Fruit fly (Drosophila melanogaster) whole organism, prepupa: Measurements from ENCODE around the gene Vps52.

Experiments
- Blimp-1 ChIP-seq: fragments of 200-800 bp; sonication (Bioruptor generic); optimal IDR thresholded peaks from 3 replicates; lab custom pipeline; 2017; ENCODE audit warnings: missing biosample characterization, missing genetic modification characterization, mild to moderate bottlenecking, moderate library complexity, missing genetic modification reagents
- CG10669 ChIP-seq: fragments of 200-800 bp; sonication (Bioruptor generic); optimal IDR thresholded peaks from 3 replicates; lab custom pipeline; 2018; ENCODE audit warnings: missing biosample characterization, mild to moderate bottlenecking, missing genetic modification characterization, moderate library complexity
- CG11294 ChIP-seq: fragments of 200-800 bp; sonication (Bioruptor generic); IDR thresholded peaks from 2 replicates; pipeline ENCODE4 v1.3.6; 2022; ENCODE audit warnings: missing biosample characterization, missing genetic modification characterization
- CG11762 ChIP-seq: fragments of 200-800 bp; sonication (Bioruptor generic); optimal IDR thresholded peaks from 3 replicates; lab custom pipeline; 2016; ENCODE audit warnings: missing biosample characterization, missing genetic modification characterization; ENCODE audit not compliant: insufficient read depth
- CG15336 ChIP-seq: fragments of 200-800 bp; sonication (Bioruptor generic); IDR thresholded peaks from 2 replicates; pipeline ENCODE4 v1.3.6; 2022; ENCODE audit warnings: missing biosample characterization, missing genetic modification characterization
- CG1621 ChIP-seq: fragments of 200-800 bp; sonication (Bioruptor generic); optimal IDR thresholded peaks from 3 replicates; lab custom pipeline; 2018; ENCODE audit warnings: missing biosample characterization, mild to moderate bottlenecking, missing genetic modification characterization
- CG16779 ChIP-seq: fragments of 200-800 bp; sonication (Bioruptor generic); optimal IDR thresholded peaks from 3 replicates; lab custom pipeline; 2017; ENCODE audit warnings: missing biosample characterization, mild to moderate bottlenecking, missing genetic modification characterization
- CG31627 ChIP-seq: fragments of 200-800 bp; sonication (Bioruptor generic); optimal IDR thresholded peaks from 3 replicates; lab custom pipeline; 2016; ENCODE audit warnings: missing biosample characterization, missing genetic modification characterization
- CG32006 ChIP-seq: fragments of 200-800 bp; sonication (Bioruptor generic); optimal IDR thresholded peaks from 3 replicates; lab custom pipeline; 2017; ENCODE audit warnings: missing biosample characterization, mild to moderate bottlenecking, missing genetic modification characterization
- CG34406 ChIP-seq: fragments of 200-800 bp; sonication (Bioruptor generic); optimal IDR thresholded peaks from 3 replicates; lab custom pipeline; 2016; ENCODE audit warnings: missing biosample characterization, missing genetic modification characterization
- CG3919 ChIP-seq: fragments of 200-800 bp; sonication (Bioruptor generic); optimal IDR thresholded peaks from 3 replicates; lab custom pipeline; 2016; ENCODE audit warnings: missing biosample characterization, missing genetic modification characterization
- CG4318 ChIP-seq: fragments of 200-800 bp; sonication (Bioruptor generic); optimal IDR thresholded peaks from 3 replicates; lab custom pipeline; 2017; ENCODE audit warnings: missing biosample characterization, mild to moderate bottlenecking, missing genetic modification characterization
- CG6163 ChIP-seq: fragments of 200-800 bp; sonication (Bioruptor generic); IDR thresholded peaks from 3 replicates; pipeline ENCODE4 v1.3.6; 2022; ENCODE audit warnings: missing biosample characterization, missing genetic modification characterization
- CG6276 ChIP-seq: fragments of 200-800 bp; sonication (Bioruptor generic); optimal IDR thresholded peaks from 2 replicates; lab custom pipeline; 2017; ENCODE audit warnings: missing biosample characterization, mild to moderate bottlenecking, missing genetic modification characterization
- CG6808 ChIP-seq: fragments of 200-800 bp; sonication (Bioruptor generic); optimal IDR thresholded peaks from 3 replicates; lab custom pipeline; 2017; ENCODE audit warnings: missing biosample characterization, missing genetic modification characterization, mild to moderate bottlenecking, moderate library complexity, missing genetic modification reagents
- CG7368 ChIP-seq: fragments of 200-800 bp; sonication (Bioruptor generic); optimal IDR thresholded peaks from 3 replicates; lab custom pipeline; 2016; ENCODE audit warnings: missing biosample characterization, missing genetic modification characterization
- CG8119 ChIP-seq: fragments of 200-800 bp; sonication (Bioruptor generic); IDR thresholded peaks from 3 replicates; pipeline ENCODE4 v1.3.6; 2022; ENCODE audit warnings: missing biosample characterization, missing genetic modification characterization
- CG9139 ChIP-seq: fragments of 200-800 bp; sonication (Bioruptor generic); optimal IDR thresholded peaks from 3 replicates; lab custom pipeline; 2017; ENCODE audit warnings: missing biosample characterization, mild to moderate bottlenecking, missing genetic modification characterization
- Eip75B ChIP-seq: fragments of 200-800 bp; sonication (Bioruptor generic); optimal IDR thresholded peaks from 3 replicates; lab custom pipeline; 2016; ENCODE audit warnings: missing biosample characterization, missing genetic modification characterization
- Eip78C ChIP-seq: fragments of 200-800 bp; sonication (Bioruptor generic); peaks from one replicate; lab custom pipeline; 2016; ENCODE audit warnings: missing biosample characterization, missing genetic modification characterization
- Eip93F ChIP-seq: fragments of 200-800 bp; sonication (Bioruptor generic); optimal IDR thresholded peaks from 2 replicates; lab custom pipeline; 2016; ENCODE audit warnings: missing biosample characterization, mild to moderate bottlenecking, missing genetic modification characterization
- Ets96B ChIP-seq: fragments of 200-800 bp; optimal IDR thresholded peaks from 2 replicates; lab custom pipeline; 2019; ENCODE audit warnings: missing biosample characterization, mild to moderate bottlenecking, missing genetic modification characterization, moderate library complexity
- Hr39 ChIP-seq: fragments of 200-800 bp; sonication (Bioruptor generic); optimal IDR thresholded peaks from 2 replicates; lab custom pipeline; 2016; ENCODE audit warnings: missing biosample characterization, missing genetic modification characterization
- Hr4 ChIP-seq: fragments of 200-800 bp; sonication (Bioruptor generic); optimal IDR thresholded peaks from 3 replicates; lab custom pipeline; 2016; ENCODE audit warnings: missing biosample characterization, missing genetic modification characterization
- Lpt ChIP-seq: fragments of 200-800 bp; sonication (Bioruptor generic); optimal IDR thresholded peaks from 3 replicates; lab custom pipeline; 2016; ENCODE audit warnings: missing biosample characterization, missing genetic modification characterization
- Met ChIP-seq: fragments of 200-800 bp; sonication (Bioruptor generic); optimal IDR thresholded peaks from 3 replicates; lab custom pipeline; 2016; ENCODE audit warnings: missing biosample characterization, missing genetic modification characterization
- OdsH ChIP-seq: fragments of 200-800 bp; sonication (Bioruptor generic); optimal IDR thresholded peaks from 3 replicates; lab custom pipeline; 2016; ENCODE audit warnings: missing biosample characterization, missing genetic modification characterization
- Sox102F ChIP-seq: fragments of 200-800 bp; sonication (Bioruptor generic); optimal IDR thresholded peaks from 2 replicates; lab custom pipeline; 2016; ENCODE audit warnings: missing biosample characterization, mild to moderate bottlenecking, missing genetic modification characterization
- Sox15 ChIP-seq: fragments of 200-800 bp; sonication (Bioruptor generic); optimal IDR thresholded peaks from 3 replicates; lab custom pipeline; 2016; ENCODE audit warnings: missing biosample characterization, missing genetic modification characterization
- achi ChIP-seq: fragments of 200-800 bp; sonication (Bioruptor generic); optimal IDR thresholded peaks from 3 replicates; lab custom pipeline; 2016; ENCODE audit warnings: missing biosample characterization, missing genetic modification characterization
- acj6 ChIP-seq: fragments of 200-800 bp; sonication (Bioruptor generic); optimal IDR thresholded peaks from 3 replicates; lab custom pipeline; 2016; ENCODE audit warnings: missing biosample characterization, missing genetic modification characterization
- cyc ChIP-seq: fragments of 200-800 bp; sonication (Bioruptor generic); optimal IDR thresholded peaks from 3 replicates; lab custom pipeline; 2016; ENCODE audit warnings: missing biosample characterization, missing genetic modification characterization
- eg ChIP-seq: fragments of 200-800 bp; sonication (Bioruptor generic); IDR thresholded peaks from 3 replicates; pipeline ENCODE4 v1.3.6; 2022; ENCODE audit warnings: missing biosample characterization, missing genetic modification characterization
- fd85E ChIP-seq: fragments of 200-800 bp; sonication (Bioruptor generic); optimal IDR thresholded peaks from 3 replicates; lab custom pipeline; 2016; ENCODE audit warnings: missing biosample characterization, missing genetic modification characterization
- fkh ChIP-seq: fragments of 200-800 bp; sonication (Bioruptor generic); optimal IDR thresholded peaks from 3 replicates; lab custom pipeline; 2017; ENCODE audit warnings: missing biosample characterization, mild to moderate bottlenecking, missing genetic modification characterization, moderate library complexity
- lz ChIP-seq: fragments of 200-800 bp; sonication (Bioruptor generic); optimal IDR thresholded peaks from 3 replicates; lab custom pipeline; 2016; ENCODE audit warnings: missing biosample characterization, missing genetic modification characterization
- net ChIP-seq: fragments of 200-800 bp; sonication (Bioruptor generic); optimal IDR thresholded peaks from 3 replicates; lab custom pipeline; 2016; ENCODE audit warnings: missing biosample characterization, missing genetic modification characterization
- salr ChIP-seq, 2 experiments: fragments of 200-800 bp; sonication (Bioruptor generic); optimal IDR thresholded peaks; 3 replicates each; lab custom pipeline; 2016 to 2018; ENCODE audit warnings: missing biosample characterization in 2 of 2, missing genetic modification characterization in 2 of 2, mild to moderate bottlenecking in 1 of 2
- spab ChIP-seq: fragments of 200-800 bp; sonication (Bioruptor generic); optimal IDR thresholded peaks from 2 replicates; lab custom pipeline; 2017; ENCODE audit warnings: missing biosample characterization, mild to moderate bottlenecking, missing genetic modification characterization, missing genetic modification reagents
- ss ChIP-seq, 2 experiments: fragments of 200-800 bp; sonication (Bioruptor generic); optimal IDR thresholded peaks; 2 replicates in 1 of 2; 3 replicates in 1 of 2; lab custom pipeline; 2017 to 2018; ENCODE audit warnings: mild to moderate bottlenecking in 2 of 2, missing biosample characterization in 2 of 2, missing genetic modification characterization in 2 of 2, moderate library complexity in 1 of 2
- svp ChIP-seq: fragments of 200-800 bp; sonication (Bioruptor generic); peaks from one replicate; lab custom pipeline; 2016; ENCODE audit warnings: missing biosample characterization, missing genetic modification characterization
- topi ChIP-seq: fragments of 200-800 bp; sonication (Bioruptor generic); optimal IDR thresholded peaks from 3 replicates; lab custom pipeline; 2016; ENCODE audit warnings: missing biosample characterization, missing genetic modification characterization
- vri ChIP-seq: fragments of 200-800 bp; sonication (Bioruptor generic); optimal IDR thresholded peaks from 3 replicates; lab custom pipeline; 2016; ENCODE audit warnings: missing biosample characterization, mild to moderate bottlenecking, missing genetic modification characterization

The Vps52 gene

DNA sequence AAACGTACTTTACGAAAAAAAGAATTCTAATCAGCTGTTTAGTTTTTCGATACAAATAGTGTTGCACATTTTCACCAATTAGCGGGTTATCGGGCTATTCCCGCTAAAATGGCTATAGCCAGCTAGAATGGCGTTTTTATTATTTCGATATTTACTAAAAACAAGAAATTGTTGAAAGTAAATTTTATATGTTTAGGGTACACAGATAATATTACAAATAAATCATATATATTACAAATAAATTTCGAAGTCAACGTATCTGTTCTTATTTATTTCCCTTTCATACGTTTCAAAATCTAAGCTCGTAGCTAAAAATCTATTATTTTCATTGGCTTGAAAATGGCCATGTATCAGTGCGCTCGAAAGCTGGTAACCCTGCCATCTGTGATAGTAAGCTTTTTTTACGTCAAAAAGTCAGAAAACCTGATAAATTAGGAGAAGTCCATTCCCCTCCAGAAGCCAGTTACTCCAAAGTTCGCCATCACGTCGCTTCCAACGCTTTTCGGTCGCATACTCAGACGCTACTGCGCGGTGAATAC, 3.8 kb downstream of the Vps52 start, which contains the start of the genes CG7382 and cl (continued):
- peak; percentile 44 for TF ChIP-seq CG32006
- TF ChIP-seq CG6808 (GFP tag; lab: Kevin White, UChicago): peak; percentile 22
- no peak for TF ChIP-seq CG15336
- TF ChIP-seq Blimp-1: no peak
- TF ChIP-seq CG1621: peak; percentile 19
- peak; percentile 25 for TF ChIP-seq Eip75B
- peak; percentile 20 for TF ChIP-seq Sox15 (GFP tag; lab: Kevin White, UChicago)
- TF ChIP-seq salr (GFP tag; optimal IDR thresholded peaks at IDR 0.05; lab: Kevin White, UChicago): no peak

dm6 chr2L:5517393-5517792, 6.3 kb downstream of the Vps52 start, which contains the start of gene CG14020:
TSS of gene CG14020 (plus strand) at chr2L:5517737.
- no peak for TF ChIP-seq CG16779 (tag; lab: Kevin White, UChicago)
- TF ChIP-seq CG11762 (GFP tag; lab: Kevin White, UChicago): no peak
- TF ChIP-seq CG34406 (GFP tag; lab: Kevin White, UChicago): no peak
- no peak for TF ChIP-seq net
- no peak for TF ChIP-seq achi (GFP tag; lab: Kevin White, UChicago)
- no peak for TF ChIP-seq CG8119 (GFP tag; lab: Robert Waterston, UW)
- TF ChIP-seq topi (GFP tag; lab: Kevin White, UChicago): no peak
- TF ChIP-seq CG32006: no peak
- no peak for TF ChIP-seq Sox15 (GFP tag; lab: Kevin White, UChicago)
- no peak for TF ChIP-seq spab
- no peak for TF ChIP-seq cyc
- no peak for TF ChIP-seq ss (GFP tag; optimal IDR thresholded peaks at IDR 0.05; lab: Kevin White, UChicago)
- no peak for TF ChIP-seq Blimp-1
- no peak for TF ChIP-seq Met (GFP tag; lab: Kevin White, UChicago)
- TF ChIP-seq, all 60 proteins: peak for 0

- no peak for TF ChIP-seq CG11294
- no peak for TF ChIP-seq Hr4 (GFP tag; lab: Kevin White, UChicago)
- TF ChIP-seq svp: no peak
- TF ChIP-seq CG15336: no peak
- TF ChIP-seq topi (GFP tag; lab: Kevin White, UChicago): no peak
- TF ChIP-seq cyc: no peak
- no peak for TF ChIP-seq Ets96B (tag; lab: Kevin White, UChicago)
- no peak for TF ChIP-seq CG11762 (GFP tag; lab: Kevin White, UChicago)
- TF ChIP-seq spab: no peak
- TF ChIP-seq fkh: no peak
- no peak for TF ChIP-seq Lpt
- no peak for TF ChIP-seq OdsH (GFP tag; lab: Kevin White, UChicago)
- TF ChIP-seq acj6 (GFP tag; lab: Kevin White, UChicago): no peak
- no peak for TF ChIP-seq CG7368
- TF ChIP-seq Sox102F (GFP tag; lab: Kevin White, UChicago): no peak
- no peak for TF ChIP-seq Eip75B
- TF ChIP-seq fd85E (GFP tag; lab: Kevin White, UChicago): no peak
- TF ChIP-seq Blimp-1: no peak
- TF ChIP-seq CG3919 (GFP tag; lab: Kevin White, UChicago): no peak
Measured at dm6 chr2L:5514946-5515345, 8.8 kb downstream of the Vps52 start.

DNA sequence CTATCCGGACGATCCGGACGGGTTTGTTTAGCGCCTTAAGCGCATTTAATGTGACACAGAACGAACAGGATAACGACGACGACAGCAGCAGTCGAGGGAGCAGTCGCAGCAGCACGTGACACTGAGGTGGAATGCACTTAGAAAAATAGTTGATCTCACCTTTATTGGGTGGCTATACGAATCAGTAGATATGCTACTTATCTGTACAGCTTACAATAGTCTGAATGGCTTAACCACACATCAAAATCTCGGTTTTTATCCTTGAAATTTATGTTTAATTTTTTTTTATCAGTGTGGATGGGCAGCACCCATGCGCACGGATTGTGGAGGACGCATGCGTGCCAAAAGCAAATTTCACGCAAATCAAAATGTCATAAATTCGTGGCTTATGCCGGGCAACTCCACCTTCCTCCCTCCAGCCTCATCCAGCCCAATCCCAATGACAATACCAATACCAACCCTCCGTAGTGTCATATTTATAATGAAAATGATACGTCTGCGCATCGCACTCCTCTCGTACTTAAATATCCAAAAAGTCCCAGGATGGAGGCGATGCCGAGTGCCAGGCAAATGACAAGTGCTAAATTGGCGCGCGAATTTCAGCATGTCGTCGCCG, 15.8 kb downstream of the Vps52 start:
- TF ChIP-seq vri (GFP tag; lab: Kevin White, UChicago) (no peak), Hr4 (GFP tag; lab: Kevin White, UChicago) (no peak), CG16779 (tag; lab: Kevin White, UChicago) (no peak), fd85E (GFP tag; lab: Kevin White, UChicago) (no peak), Eip93F (no peak), CG10669 (peak; percentile 28), CG11294 (no peak), spab (peak; percentile 1), Met (GFP tag; lab: Kevin White, UChicago) (no peak), CG31627 (GFP tag; lab: Kevin White, UChicago) (no peak), lz (GFP tag; lab: Kevin White, UChicago) (peak; percentile 27), eg (no peak), CG4318 (no peak), CG6276 (GFP tag; lab: Kevin White, UChicago) (no peak), acj6 (GFP tag; lab: Kevin White, UChicago) (no peak), achi (GFP tag; lab: Kevin White, UChicago) (no peak), Eip75B (peak; percentile 66), CG1621 (no peak), Hr39 (GFP tag; lab: Kevin White, UChicago) (peak; percentile 10), ss (GFP tag; optimal IDR thresholded peaks at IDR 0.05; lab: Kevin White, UChicago) (no peak), CG7368 (peak; percentile 7), Eip78C (peak; percentile 70), CG6163 (GFP tag; lab: Robert Waterston, UW) (peak; percentile 47; the same call in 1 of the 3 replicates), CG9139 (GFP tag; lab: Kevin White, UChicago) (no peak), Ets96B (tag; lab: Kevin White, UChicago) (peak; percentile 39)
